Worm (Caenorhabditis elegans) whole organism, L3 larva: ENCODE results near the gene R07E3.7.

Experiments
- R02D3.7 ChIP-seq: fragments of 150-350 bp; optimal IDR thresholded peaks from 2 replicates; lab custom pipeline; 2014; ENCODE audit warnings: missing biosample characterization, missing genetic modification characterization
- aly-2 ChIP-seq: fragments of 150-350 bp; optimal IDR thresholded peaks from 2 replicates; lab custom pipeline; 2014; ENCODE audit warnings: missing biosample characterization, missing genetic modification characterization
- ceh-16 ChIP-seq: sonication (generic microtip); optimal IDR thresholded peaks from 2 replicates; lab custom pipeline; 2017; ENCODE audit warnings: missing biosample characterization, missing genetic modification characterization
- ceh-28 ChIP-seq: fragments of 150-350 bp; optimal IDR thresholded peaks from 2 replicates; lab custom pipeline; 2014; ENCODE audit warnings: missing biosample characterization, missing genetic modification reagents, missing genetic modification characterization
- ceh-82 ChIP-seq: fragments of 150-350 bp; optimal IDR thresholded peaks from 2 replicates; lab custom pipeline; 2014; ENCODE audit warnings: missing biosample characterization, missing genetic modification characterization
- ceh-9 ChIP-seq: sonication (generic microtip); optimal IDR thresholded peaks from 2 replicates; lab custom pipeline; 2018; ENCODE audit warnings: missing biosample characterization, missing genetic modification characterization
- daf-12 ChIP-seq: fragments of 150-350 bp; optimal IDR thresholded peaks from 2 replicates; lab custom pipeline; 2014; ENCODE audit warnings: missing biosample characterization, missing genetic modification reagents, missing genetic modification characterization
- egl-27 ChIP-seq: sonication (generic microtip); optimal IDR thresholded peaks from 4 replicates; lab custom pipeline; 2017; ENCODE audit warnings: missing biosample characterization, missing genetic modification reagents, missing genetic modification characterization
- egl-5 ChIP-seq: fragments of 150-350 bp; optimal IDR thresholded peaks from 2 replicates; lab custom pipeline; 2017; ENCODE audit warnings: missing biosample characterization, missing genetic modification reagents, missing genetic modification characterization, inconsistent platforms
- elt-2 ChIP-seq: sonication (generic microtip); optimal IDR thresholded peaks from 2 replicates; lab custom pipeline; 2016; ENCODE audit warnings: missing genetic modification reagents, mild to moderate bottlenecking, missing genetic modification characterization, missing compliant biosample characterization
- elt-3 ChIP-seq, 3 experiments: fragments of 150-350 bp in 1 of 3; sonication (generic microtip) in 2 of 3; optimal IDR thresholded peaks; 2 replicates in 2 of 3; 4 replicates in 1 of 3; lab custom pipeline; 2014 to 2017; ENCODE audit warnings: missing biosample characterization in 3 of 3, missing genetic modification characterization in 3 of 3
- eor-1 ChIP-seq, 2 experiments: fragments of 150-350 bp; optimal IDR thresholded peaks; 2 replicates each; lab custom pipeline; 2014 to 2018; ENCODE audit warnings: missing biosample characterization in 2 of 2, missing genetic modification characterization in 2 of 2
- lin-15B ChIP-seq: fragments of 150-350 bp; optimal IDR thresholded peaks from 2 replicates; lab custom pipeline; 2014; ENCODE audit warnings: missing biosample characterization, missing genetic modification characterization
- lin-39 ChIP-seq: fragments of 150-350 bp; optimal IDR thresholded peaks from 2 replicates; lab custom pipeline; 2018; ENCODE audit warnings: missing biosample characterization, missing genetic modification reagents, missing genetic modification characterization
- lsy-12 ChIP-seq: sonication (generic microtip); optimal IDR thresholded peaks from 2 replicates; lab custom pipeline; 2016; ENCODE audit warnings: mild to moderate bottlenecking, missing genetic modification characterization, missing compliant biosample characterization
- mdl-1 ChIP-seq: fragments of 150-350 bp; optimal IDR thresholded peaks from 2 replicates; lab custom pipeline; 2014; ENCODE audit warnings: missing biosample characterization, missing genetic modification characterization
- nfya-1 ChIP-seq: sonication (generic microtip); optimal IDR thresholded peaks from 2 replicates; lab custom pipeline; 2017; ENCODE audit warnings: missing genetic modification characterization, mild to moderate bottlenecking, missing compliant biosample characterization, antibody characterized with exemption, moderate library complexity; ENCODE audit not compliant: insufficient read depth
- nhr-11 ChIP-seq: fragments of 150-350 bp; optimal IDR thresholded peaks from 2 replicates; lab custom pipeline; 2014; ENCODE audit warnings: missing biosample characterization, missing genetic modification characterization
- nhr-23 ChIP-seq: fragments of 150-350 bp; optimal IDR thresholded peaks from 2 replicates; lab custom pipeline; 2014; ENCODE audit warnings: missing biosample characterization, missing genetic modification reagents, missing genetic modification characterization
- nhr-237 ChIP-seq: fragments of 150-350 bp; optimal IDR thresholded peaks from 2 replicates; lab custom pipeline; 2014; ENCODE audit warnings: missing biosample characterization, missing genetic modification characterization
- nhr-25 ChIP-seq: sonication (generic microtip); optimal IDR thresholded peaks from 2 replicates; lab custom pipeline; 2017; ENCODE audit warnings: missing biosample characterization, missing genetic modification characterization
- nhr-28 ChIP-seq: fragments of 150-350 bp; optimal IDR thresholded peaks from 2 replicates; lab custom pipeline; 2014; ENCODE audit warnings: missing biosample characterization, missing genetic modification characterization
- nhr-43 ChIP-seq: sonication (generic microtip); optimal IDR thresholded peaks from 2 replicates; lab custom pipeline; 2016; ENCODE audit warnings: mild to moderate bottlenecking, missing genetic modification characterization, missing compliant biosample characterization; ENCODE audit not compliant: poor library complexity, severe bottlenecking
- nhr-67 ChIP-seq: fragments of 150-350 bp; optimal IDR thresholded peaks from 2 replicates; lab custom pipeline; 2014; ENCODE audit warnings: missing biosample characterization, missing genetic modification characterization
- nhr-76 ChIP-seq: fragments of 150-350 bp; sonication (generic microtip); optimal IDR thresholded peaks from 5 replicates; lab custom pipeline; 2014; ENCODE audit warnings: missing biosample characterization, missing genetic modification characterization
- nhr-77 ChIP-seq: fragments of 150-350 bp; optimal IDR thresholded peaks from 2 replicates; lab custom pipeline; 2014; ENCODE audit warnings: missing biosample characterization, missing genetic modification characterization
- pha-4 ChIP-seq: fragments of 150-350 bp; optimal IDR thresholded peaks from 2 replicates; lab custom pipeline; 2014; ENCODE audit warnings: missing biosample characterization, missing genetic modification reagents, missing genetic modification characterization
- pqm-1 ChIP-seq: fragments of 150-350 bp; optimal IDR thresholded peaks from 2 replicates; lab custom pipeline; 2017; ENCODE audit warnings: missing biosample characterization, missing genetic modification characterization, inconsistent platforms
- sea-2 ChIP-seq: fragments of 150-350 bp; sonication (generic microtip); optimal IDR thresholded peaks from 4 replicates; lab custom pipeline; 2014; ENCODE audit warnings: missing biosample characterization, missing genetic modification reagents, missing genetic modification characterization
- skn-1 ChIP-seq: fragments of 150-350 bp; optimal IDR thresholded peaks from 2 replicates; lab custom pipeline; 2014; ENCODE audit warnings: missing biosample characterization, missing genetic modification characterization
- snpc-4 ChIP-seq: fragments of 150-350 bp; optimal IDR thresholded peaks from 2 replicates; lab custom pipeline; 2014; ENCODE audit warnings: missing biosample characterization, missing genetic modification characterization
- tbx-2 ChIP-seq: sonication (generic microtip); optimal IDR thresholded peaks from 2 replicates; lab custom pipeline; 2016; ENCODE audit warnings: mild to moderate bottlenecking, missing genetic modification characterization, missing compliant biosample characterization
- unc-62 ChIP-seq: fragments of 150-350 bp; sonication (generic microtip); optimal IDR thresholded peaks from 4 replicates; lab custom pipeline; 2014; ENCODE audit warnings: missing biosample characterization, missing genetic modification reagents, missing genetic modification characterization
- zag-1 ChIP-seq: fragments of 150-350 bp; optimal IDR thresholded peaks from 2 replicates; lab custom pipeline; 2014; ENCODE audit warnings: missing biosample characterization, missing genetic modification characterization
- ztf-11 ChIP-seq: fragments of 150-350 bp; optimal IDR thresholded peaks from 2 replicates; lab custom pipeline; 2014; ENCODE audit warnings: missing biosample characterization, missing genetic modification characterization
- ztf-4 ChIP-seq: fragments of 150-350 bp; optimal IDR thresholded peaks from 2 replicates; lab custom pipeline; 2014; ENCODE audit warnings: missing biosample characterization, missing genetic modification characterization

Gene R07E3.7

ce11 chrX:10315905-10316304, 39.6 kb downstream of the R07E3.7 start, which contains the start of gene F41E7.9:
Gene F41E7.9 (minus strand): TSS chrX:10316005.
- TF ChIP-seq nfya-1 (tag; lab: Kevin White, UChicago) (no peak), lsy-12 (tag; lab: Kevin White, UChicago) (no peak), tbx-2 (no peak), nhr-77 (tag; lab: Kevin White, UChicago) (no peak), egl-27 (tag; lab: Kevin White, UChicago) (no peak), nhr-11 (tag; lab: Kevin White, UChicago) (no peak), ceh-28 (no peak), skn-1 (no peak), ceh-16 (tag; lab: Kevin White, UChicago) (no peak), unc-62 (no peak), ztf-11 (no peak), nhr-23 (no peak), lin-15B (no peak), ztf-4 (tag; lab: Kevin White, UChicago) (no peak), nhr-43 (tag; lab: Kevin White, UChicago) (no peak), aly-2 (tag; lab: Kevin White, UChicago) (no peak), ceh-9 (tag; lab: Kevin White, UChicago) (no peak), elt-2 (tag; lab: Kevin White, UChicago) (no peak), pqm-1 (tag; lab: Kevin White, UChicago) (no peak)

- TF ChIP-seq snpc-4 (tag; lab: Kevin White, UChicago) = no peak
- no peak for TF ChIP-seq nhr-76
These were observed 45.2 kb downstream of the R07E3.7 start, which contains the start of gene F41E7.6 for ce11 chrX:10310366-10310765. Gene F41E7.6 (minus strand): TSS chrX:10310466.

ce11 chrX:10307495-10307894, 48.1 kb downstream of the R07E3.7 start, which contains the start of gene F41E7.7:
Gene F41E7.7 (plus strand): TSS chrX:10307795.
- TF ChIP-seq daf-12 (tag; lab: Kevin White, UChicago) (no peak), aly-2 (tag; lab: Kevin White, UChicago) (no peak), nhr-43 (tag; lab: Kevin White, UChicago) (no peak), lin-39 (tag; lab: Kevin White, UChicago) (no peak), zag-1 (tag; lab: Kevin White, UChicago) (no peak), tbx-2 (no peak), ceh-9 (tag; lab: Kevin White, UChicago) (no peak), sea-2 (GFP tag; lab: Kevin White, UChicago) (no peak), lin-15B (no peak), egl-27 (tag; lab: Kevin White, UChicago) (no peak), nhr-11 (tag; lab: Kevin White, UChicago) (no peak), nhr-237 (tag; lab: Kevin White, UChicago) (no peak), ceh-16 (tag; lab: Kevin White, UChicago) (no peak), nhr-77 (tag; lab: Kevin White, UChicago) (no peak), R02D3.7 (tag; lab: Kevin White, UChicago) (no peak)

- no peak for TF ChIP-seq aly-2 (tag; lab: Kevin White, UChicago)
- no peak for TF ChIP-seq egl-5 (tag; lab: Kevin White, UChicago)
- TF ChIP-seq elt-3 (tag; optimal IDR thresholded peaks at IDR 0.05; lab: Kevin White, UChicago) = peak in 1 of 3 experiments; percentile 1
- TF ChIP-seq ztf-11 = no peak
- TF ChIP-seq snpc-4 (tag; lab: Kevin White, UChicago) = no peak
- no peak for TF ChIP-seq nhr-67 (tag; lab: Kevin White, UChicago)
- TF ChIP-seq mdl-1 = no peak
- peak; percentile 65 for TF ChIP-seq nhr-25 (tag; lab: Kevin White, UChicago)
- TF ChIP-seq tbx-2 = no peak
- TF ChIP-seq nhr-43 (tag; lab: Kevin White, UChicago) = no peak
- no peak for TF ChIP-seq ceh-82 (tag; lab: Kevin White, UChicago)
- no peak for TF ChIP-seq nhr-28
- no peak for TF ChIP-seq eor-1 (tag; optimal IDR thresholded peaks at IDR 0.05; lab: Kevin White, UChicago)
- no peak for TF ChIP-seq nfya-1 (tag; lab: Kevin White, UChicago)
- no peak for TF ChIP-seq ceh-28
- TF ChIP-seq pha-4 (tag; lab: Kevin White, UChicago) = no peak
These were observed 48.6 kb downstream of the R07E3.7 start for ce11 chrX:10306923-10307322.
